Fruit fly (Drosophila melanogaster) whole organism, prepupa: ENCODE results near the gene Meltrin.
A peak's percentile ranks its signal among the peaks of the same experiment; 100 is the strongest.

ENCODE experiments used
- CG10669 ChIP-seq: fragments of 200-800 bp; sonication (Bioruptor generic); optimal IDR thresholded peaks from 3 replicates; lab custom pipeline; 2018; ENCODE audit warnings: missing biosample characterization, mild to moderate bottlenecking, missing genetic modification characterization, moderate library complexity
- CG11902 ChIP-seq: fragments of 200-800 bp; sonication (Bioruptor generic); optimal IDR thresholded peaks from 3 replicates; lab custom pipeline; 2016; ENCODE audit warnings: missing biosample characterization, missing genetic modification characterization
- CG1621 ChIP-seq: fragments of 200-800 bp; sonication (Bioruptor generic); optimal IDR thresholded peaks from 3 replicates; lab custom pipeline; 2018; ENCODE audit warnings: missing biosample characterization, mild to moderate bottlenecking, missing genetic modification characterization
- CG16779 ChIP-seq: fragments of 200-800 bp; sonication (Bioruptor generic); optimal IDR thresholded peaks from 3 replicates; lab custom pipeline; 2017; ENCODE audit warnings: missing biosample characterization, mild to moderate bottlenecking, missing genetic modification characterization
- CG31627 ChIP-seq: fragments of 200-800 bp; sonication (Bioruptor generic); optimal IDR thresholded peaks from 3 replicates; lab custom pipeline; 2016; ENCODE audit warnings: missing biosample characterization, missing genetic modification characterization
- CG32006 ChIP-seq: fragments of 200-800 bp; sonication (Bioruptor generic); optimal IDR thresholded peaks from 3 replicates; lab custom pipeline; 2017; ENCODE audit warnings: missing biosample characterization, mild to moderate bottlenecking, missing genetic modification characterization
- CG34406 ChIP-seq: fragments of 200-800 bp; sonication (Bioruptor generic); optimal IDR thresholded peaks from 3 replicates; lab custom pipeline; 2016; ENCODE audit warnings: missing biosample characterization, missing genetic modification characterization
- CG4318 ChIP-seq: fragments of 200-800 bp; sonication (Bioruptor generic); optimal IDR thresholded peaks from 3 replicates; lab custom pipeline; 2017; ENCODE audit warnings: missing biosample characterization, mild to moderate bottlenecking, missing genetic modification characterization
- CG6163 ChIP-seq: fragments of 200-800 bp; sonication (Bioruptor generic); IDR thresholded peaks from 3 replicates; pipeline ENCODE4 v1.3.6; 2022; ENCODE audit warnings: missing biosample characterization, missing genetic modification characterization
- CG6276 ChIP-seq: fragments of 200-800 bp; sonication (Bioruptor generic); optimal IDR thresholded peaks from 2 replicates; lab custom pipeline; 2017; ENCODE audit warnings: missing biosample characterization, mild to moderate bottlenecking, missing genetic modification characterization
- CG6808 ChIP-seq: fragments of 200-800 bp; sonication (Bioruptor generic); optimal IDR thresholded peaks from 3 replicates; lab custom pipeline; 2017; ENCODE audit warnings: missing biosample characterization, missing genetic modification characterization, mild to moderate bottlenecking, moderate library complexity, missing genetic modification reagents
- CG6854 ChIP-seq: fragments of 200-800 bp; sonication (Bioruptor generic); optimal IDR thresholded peaks from 2 replicates; lab custom pipeline; 2017; ENCODE audit warnings: missing biosample characterization, mild to moderate bottlenecking, missing genetic modification characterization
- CG7368 ChIP-seq: fragments of 200-800 bp; sonication (Bioruptor generic); optimal IDR thresholded peaks from 3 replicates; lab custom pipeline; 2016; ENCODE audit warnings: missing biosample characterization, missing genetic modification characterization
- CG8119 ChIP-seq: fragments of 200-800 bp; sonication (Bioruptor generic); IDR thresholded peaks from 3 replicates; pipeline ENCODE4 v1.3.6; 2022; ENCODE audit warnings: missing biosample characterization, missing genetic modification characterization
- CG8319 ChIP-seq: fragments of 200-800 bp; sonication (Bioruptor generic); optimal IDR thresholded peaks from 3 replicates; lab custom pipeline; 2016; ENCODE audit warnings: missing biosample characterization, missing genetic modification characterization
- CG8632 ChIP-seq: fragments of 200-800 bp; sonication (Bioruptor generic); optimal IDR thresholded peaks from 3 replicates; lab custom pipeline; 2016; ENCODE audit warnings: missing biosample characterization, missing genetic modification characterization
- CG9139 ChIP-seq: fragments of 200-800 bp; sonication (Bioruptor generic); optimal IDR thresholded peaks from 3 replicates; lab custom pipeline; 2017; ENCODE audit warnings: missing biosample characterization, mild to moderate bottlenecking, missing genetic modification characterization
- Eip78C ChIP-seq: fragments of 200-800 bp; sonication (Bioruptor generic); peaks from one replicate; lab custom pipeline; 2016; ENCODE audit warnings: missing biosample characterization, missing genetic modification characterization
- Eip93F ChIP-seq: fragments of 200-800 bp; sonication (Bioruptor generic); optimal IDR thresholded peaks from 2 replicates; lab custom pipeline; 2016; ENCODE audit warnings: missing biosample characterization, mild to moderate bottlenecking, missing genetic modification characterization
- Ets21C ChIP-seq: fragments of 200-800 bp; sonication (Bioruptor generic); optimal IDR thresholded peaks from 3 replicates; lab custom pipeline; 2016; ENCODE audit warnings: missing biosample characterization, missing genetic modification characterization
- Ets96B ChIP-seq: fragments of 200-800 bp; optimal IDR thresholded peaks from 2 replicates; lab custom pipeline; 2019; ENCODE audit warnings: missing biosample characterization, mild to moderate bottlenecking, missing genetic modification characterization, moderate library complexity
- Gug ChIP-seq: fragments of 200-800 bp; sonication (Bioruptor generic); IDR thresholded peaks from 2 replicates; pipeline ENCODE4 v1.3.6; 2022; ENCODE audit warnings: missing biosample characterization, missing genetic modification characterization
- Hr38 ChIP-seq: sonication (Bioruptor generic); optimal IDR thresholded peaks from 2 replicates; lab custom pipeline; 2016; ENCODE audit warnings: missing biosample characterization, missing genetic modification characterization
- Hr39 ChIP-seq: fragments of 200-800 bp; sonication (Bioruptor generic); optimal IDR thresholded peaks from 2 replicates; lab custom pipeline; 2016; ENCODE audit warnings: missing biosample characterization, missing genetic modification characterization
- Hr4 ChIP-seq: fragments of 200-800 bp; sonication (Bioruptor generic); optimal IDR thresholded peaks from 3 replicates; lab custom pipeline; 2016; ENCODE audit warnings: missing biosample characterization, missing genetic modification characterization
- Lpt ChIP-seq: fragments of 200-800 bp; sonication (Bioruptor generic); optimal IDR thresholded peaks from 3 replicates; lab custom pipeline; 2016; ENCODE audit warnings: missing biosample characterization, missing genetic modification characterization
- Met ChIP-seq: fragments of 200-800 bp; sonication (Bioruptor generic); optimal IDR thresholded peaks from 3 replicates; lab custom pipeline; 2016; ENCODE audit warnings: missing biosample characterization, missing genetic modification characterization
- OdsH ChIP-seq: fragments of 200-800 bp; sonication (Bioruptor generic); optimal IDR thresholded peaks from 3 replicates; lab custom pipeline; 2016; ENCODE audit warnings: missing biosample characterization, missing genetic modification characterization
- Smox ChIP-seq: fragments of 200-800 bp; sonication (Bioruptor generic); optimal IDR thresholded peaks from 3 replicates; lab custom pipeline; 2016; ENCODE audit warnings: missing biosample characterization, missing genetic modification characterization
- Sox102F ChIP-seq: fragments of 200-800 bp; sonication (Bioruptor generic); optimal IDR thresholded peaks from 2 replicates; lab custom pipeline; 2016; ENCODE audit warnings: missing biosample characterization, mild to moderate bottlenecking, missing genetic modification characterization
- Sox14 ChIP-seq: fragments of 200-800 bp; sonication (Bioruptor generic); optimal IDR thresholded peaks from 3 replicates; lab custom pipeline; 2016; ENCODE audit warnings: missing biosample characterization, missing genetic modification characterization
- achi ChIP-seq: fragments of 200-800 bp; sonication (Bioruptor generic); optimal IDR thresholded peaks from 3 replicates; lab custom pipeline; 2016; ENCODE audit warnings: missing biosample characterization, missing genetic modification characterization
- acj6 ChIP-seq: fragments of 200-800 bp; sonication (Bioruptor generic); optimal IDR thresholded peaks from 3 replicates; lab custom pipeline; 2016; ENCODE audit warnings: missing biosample characterization, missing genetic modification characterization
- cyc ChIP-seq: fragments of 200-800 bp; sonication (Bioruptor generic); optimal IDR thresholded peaks from 3 replicates; lab custom pipeline; 2016; ENCODE audit warnings: missing biosample characterization, missing genetic modification characterization
- dac ChIP-seq: fragments of 200-800 bp; sonication (Bioruptor generic); optimal IDR thresholded peaks from 2 replicates; lab custom pipeline; 2017; ENCODE audit warnings: missing biosample characterization, mild to moderate bottlenecking, missing genetic modification characterization
- dsx ChIP-seq: fragments of 200-800 bp; optimal IDR thresholded peaks from 3 replicates; lab custom pipeline; 2019; ENCODE audit warnings: missing biosample characterization, mild to moderate bottlenecking, missing genetic modification characterization, moderate library complexity; ENCODE audit not compliant: poor library complexity, severe bottlenecking
- eg ChIP-seq: fragments of 200-800 bp; sonication (Bioruptor generic); IDR thresholded peaks from 3 replicates; pipeline ENCODE4 v1.3.6; 2022; ENCODE audit warnings: missing biosample characterization, missing genetic modification characterization
- esn ChIP-seq: fragments of 200-800 bp; sonication (Bioruptor generic); optimal IDR thresholded peaks from 2 replicates; lab custom pipeline; 2016; ENCODE audit warnings: missing biosample characterization, mild to moderate bottlenecking, missing genetic modification characterization, moderate library complexity
- fd59A ChIP-seq: fragments of 200-800 bp; sonication (Bioruptor generic); optimal IDR thresholded peaks from 2 replicates; lab custom pipeline; 2017; ENCODE audit warnings: missing biosample characterization, mild to moderate bottlenecking, missing genetic modification characterization, missing genetic modification reagents
- fd85E ChIP-seq: fragments of 200-800 bp; sonication (Bioruptor generic); optimal IDR thresholded peaks from 3 replicates; lab custom pipeline; 2016; ENCODE audit warnings: missing biosample characterization, missing genetic modification characterization
- net ChIP-seq: fragments of 200-800 bp; sonication (Bioruptor generic); optimal IDR thresholded peaks from 3 replicates; lab custom pipeline; 2016; ENCODE audit warnings: missing biosample characterization, missing genetic modification characterization
- pdm3 ChIP-seq: fragments of 200-800 bp; sonication (Bioruptor generic); optimal IDR thresholded peaks from 3 replicates; lab custom pipeline; 2016; ENCODE audit warnings: missing biosample characterization, missing genetic modification characterization
- salr ChIP-seq, 2 experiments: fragments of 200-800 bp; sonication (Bioruptor generic); optimal IDR thresholded peaks; 3 replicates each; lab custom pipeline; 2016 to 2018; ENCODE audit warnings: missing biosample characterization in 2 of 2, missing genetic modification characterization in 2 of 2, mild to moderate bottlenecking in 1 of 2
- spab ChIP-seq: fragments of 200-800 bp; sonication (Bioruptor generic); optimal IDR thresholded peaks from 2 replicates; lab custom pipeline; 2017; ENCODE audit warnings: missing biosample characterization, mild to moderate bottlenecking, missing genetic modification characterization, missing genetic modification reagents
- ss ChIP-seq, 2 experiments: fragments of 200-800 bp; sonication (Bioruptor generic); optimal IDR thresholded peaks; 2 replicates in 1 of 2; 3 replicates in 1 of 2; lab custom pipeline; 2017 to 2018; ENCODE audit warnings: mild to moderate bottlenecking in 2 of 2, missing biosample characterization in 2 of 2, missing genetic modification characterization in 2 of 2, moderate library complexity in 1 of 2
- svp ChIP-seq: fragments of 200-800 bp; sonication (Bioruptor generic); peaks from one replicate; lab custom pipeline; 2016; ENCODE audit warnings: missing biosample characterization, missing genetic modification characterization
- topi ChIP-seq: fragments of 200-800 bp; sonication (Bioruptor generic); optimal IDR thresholded peaks from 3 replicates; lab custom pipeline; 2016; ENCODE audit warnings: missing biosample characterization, missing genetic modification characterization
- vri ChIP-seq: fragments of 200-800 bp; sonication (Bioruptor generic); optimal IDR thresholded peaks from 3 replicates; lab custom pipeline; 2016; ENCODE audit warnings: missing biosample characterization, mild to moderate bottlenecking, missing genetic modification characterization

Meltrin gene

DNA sequence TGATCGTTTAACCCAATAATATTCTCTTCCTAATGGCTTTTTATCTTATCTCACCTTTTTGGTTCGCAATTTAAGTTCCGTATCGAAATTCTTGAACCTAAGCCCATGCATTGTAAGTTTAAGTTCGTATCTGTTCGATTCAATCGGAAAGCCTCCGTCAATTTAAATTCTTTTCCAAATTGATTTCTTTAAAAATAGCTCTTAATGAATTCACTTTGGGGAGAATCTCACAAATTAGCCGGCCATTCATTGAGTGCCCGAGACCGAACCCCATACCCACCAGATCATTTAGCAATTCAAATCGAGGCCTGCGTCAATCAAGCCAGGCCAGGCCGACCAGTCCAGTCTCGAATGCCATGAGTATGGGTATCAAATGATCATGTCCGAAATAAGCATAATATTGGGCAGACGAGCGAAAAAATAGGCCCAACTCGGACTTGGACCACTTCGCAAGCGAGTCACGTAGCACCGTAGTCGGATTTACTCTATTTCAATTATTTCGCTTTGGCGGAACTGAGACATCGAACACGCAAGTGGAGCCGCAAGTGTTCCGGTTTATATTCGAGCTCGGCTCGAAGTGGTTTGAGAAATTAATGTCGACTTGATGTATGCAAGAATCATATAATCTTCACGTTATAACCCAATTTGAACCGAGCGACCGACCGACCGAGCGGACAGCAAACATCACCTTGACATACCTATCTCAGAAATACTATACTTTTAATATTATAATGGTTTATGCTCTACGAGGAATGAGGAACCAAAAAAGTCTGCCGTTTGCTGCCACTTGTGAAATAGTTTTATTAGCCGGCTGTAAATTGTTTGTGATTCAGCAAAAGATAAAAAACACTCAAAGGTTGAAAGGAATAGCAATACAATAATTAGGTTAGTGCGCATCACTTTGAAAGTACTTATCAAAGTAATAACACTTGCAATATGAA lies 10.9 kb upstream of the Meltrin start:
- TF ChIP-seq Ets21C (no peak), Gug (GFP tag; lab: Robert Waterston, UW) (no peak)

DNA sequence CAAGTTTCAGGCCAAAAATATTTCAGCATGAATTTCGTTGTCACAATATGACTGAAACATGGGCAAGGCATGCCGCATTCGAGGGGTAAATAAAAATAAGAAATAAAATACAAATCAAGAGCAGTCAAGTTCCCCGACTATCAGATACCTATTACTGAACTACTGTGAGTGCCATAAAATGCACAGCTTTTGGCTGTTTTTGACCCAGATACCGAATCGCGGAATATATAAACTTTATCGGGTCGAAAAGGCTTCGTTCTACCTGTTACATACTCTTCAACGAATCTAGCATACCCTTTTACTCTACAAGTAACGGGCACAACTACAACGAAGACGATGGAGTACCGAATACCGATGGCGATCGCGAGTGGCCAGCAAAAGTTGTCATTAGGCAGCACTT lies 9.8 kb upstream of the Meltrin start:
- TF ChIP-seq CG6854 (GFP tag; lab: Kevin White, UChicago) (no peak), salr (GFP tag; optimal IDR thresholded peaks at IDR 0.05; lab: Kevin White, UChicago) (peak in 1 of 2 experiments; percentile 28), Eip93F (no peak), CG8119 (GFP tag; lab: Robert Waterston, UW) (peak; percentile 71), cyc (peak; percentile 69), Ets96B (tag; lab: Kevin White, UChicago) (peak; percentile 1), Hr39 (GFP tag; lab: Kevin White, UChicago) (peak; percentile 70), acj6 (GFP tag; lab: Kevin White, UChicago) (peak; percentile 71), ss (GFP tag; optimal IDR thresholded peaks at IDR 0.05; lab: Kevin White, UChicago) (peak; percentile 2 to 25), CG6808 (GFP tag; lab: Kevin White, UChicago) (peak; percentile 34), Smox (GFP tag; lab: Kevin White, UChicago) (peak; percentile 58), CG10669 (GFP tag; lab: Kevin White, UChicago) (peak; percentile 23), esn (GFP tag; lab: Kevin White, UChicago) (peak; percentile 75), Gug (GFP tag; lab: Robert Waterston, UW) (peak; percentile 53; the same call in 1 of the 2 replicates), pdm3 (GFP tag; lab: Kevin White, UChicago) (peak; percentile 77), CG6276 (peak; percentile 1), spab (GFP tag; lab: Kevin White, UChicago) (no peak), fd85E (GFP tag; lab: Kevin White, UChicago) (no peak), CG8632 (GFP tag; lab: Kevin White, UChicago) (peak; percentile 63), eg (GFP tag; lab: Robert Waterston, UW) (peak; percentile 78; the same call in 2 of the 3 replicates), topi (GFP tag; lab: Kevin White, UChicago) (peak; percentile 65), CG9139 (GFP tag; lab: Kevin White, UChicago) (peak; percentile 17), CG16779 (tag; lab: Kevin White, UChicago) (peak; percentile 4), Met (GFP tag; lab: Kevin White, UChicago) (peak; percentile 73), CG31627 (GFP tag; lab: Kevin White, UChicago) (peak; percentile 72), CG4318 (GFP tag; lab: Kevin White, UChicago) (peak; percentile 46), Sox14 (peak; percentile 36), CG34406 (GFP tag; lab: Kevin White, UChicago) (peak; percentile 72), Hr4 (GFP tag; lab: Kevin White, UChicago) (peak; percentile 58), CG1621 (tag; lab: Kevin White, UChicago) (no peak), Eip78C (GFP tag; lab: Kevin White, UChicago) (peak; percentile 93), achi (peak; percentile 43), net (peak; percentile 59), OdsH (peak; percentile 71), Hr38 (GFP tag; lab: Kevin White, UChicago) (no peak), CG32006 (GFP tag; lab: Kevin White, UChicago) (peak; percentile 55), CG8319 (GFP tag; lab: Kevin White, UChicago) (peak; percentile 58), dsx (GFP tag; lab: Kevin White, UChicago) (peak; percentile 13), Lpt (GFP tag; lab: Kevin White, UChicago) (peak; percentile 12), svp (GFP tag; lab: Kevin White, UChicago) (peak; percentile 83), fd59A (GFP tag; lab: Kevin White, UChicago) (no peak), Sox102F (GFP tag; lab: Kevin White, UChicago) (peak; percentile 49), dac (peak; percentile 51), CG7368 (GFP tag; lab: Kevin White, UChicago) (peak; percentile 70), CG11902 (GFP tag; lab: Kevin White, UChicago) (peak; percentile 81), CG6163 (peak; percentile 84), vri (peak; percentile 14)
